Worm (Caenorhabditis elegans) whole organism, L4 larva: ENCODE measurements around the gene srb-12.

Source experiments
- F10B5.3 ChIP-seq: sonication (generic microtip); optimal IDR thresholded peaks from 2 replicates; lab custom pipeline; 2016; ENCODE audit warnings: mild to moderate bottlenecking, missing genetic modification characterization, missing compliant biosample characterization
- F26F4.8 ChIP-seq: fragments of 200-800 bp; sonication (Bioruptor generic); conservative IDR thresholded peaks from 2 replicates; pipeline ENCODE4 v1.3.6; 2022; ENCODE audit warnings: missing genetic modification characterization, missing compliant biosample characterization
- F44E2.7 ChIP-seq: fragments of 200-800 bp; sonication (Bioruptor generic); IDR thresholded peaks from 2 replicates; pipeline ENCODE4 v2.1.2; 2022; ENCODE audit warnings: missing genetic modification characterization, missing compliant biosample characterization
- F49E8.2 ChIP-seq: sonication (generic microtip); optimal IDR thresholded peaks from 2 replicates; lab custom pipeline; 2016; ENCODE audit warnings: missing compliant biosample characterization, mild to moderate bottlenecking, missing genetic modification characterization, borderline replicate concordance
- Y105C5A.15 ChIP-seq: fragments of 200-800 bp; sonication (Bioruptor generic); IDR thresholded peaks from 2 replicates; pipeline ENCODE4 v1.3.6; 2022; ENCODE audit warnings: missing genetic modification characterization, missing compliant biosample characterization
- Y5F2A.4 ChIP-seq: fragments of 200-800 bp; sonication (Bioruptor generic); optimal IDR thresholded peaks from 2 replicates; lab custom pipeline; 2018; ENCODE audit warnings: mild to moderate bottlenecking, missing genetic modification characterization, missing compliant biosample characterization
- ZK546.5 ChIP-seq, 2 experiments: sonication (generic microtip); optimal IDR thresholded peaks; 2 replicates each; lab custom pipeline; 2017; ENCODE audit warnings: missing biosample characterization in 2 of 2, missing genetic modification characterization in 2 of 2
- aha-1 ChIP-seq: fragments of 150-350 bp; peaks from one replicate; lab custom pipeline; 2014; ENCODE audit warnings: missing biosample characterization, missing genetic modification characterization
- aly-2 ChIP-seq: sonication (generic microtip); optimal IDR thresholded peaks from 2 replicates; lab custom pipeline; 2018; ENCODE audit warnings: missing biosample characterization, missing genetic modification characterization
- ceh-20 ChIP-seq: fragments of 200-800 bp; sonication (Bioruptor generic); IDR thresholded peaks from 2 replicates; pipeline ENCODE4 v1.3.6; 2022; ENCODE audit warnings: missing genetic modification reagents, missing genetic modification characterization, missing compliant biosample characterization
- ceh-28 ChIP-seq: fragments of 150-350 bp; optimal IDR thresholded peaks from 2 replicates; lab custom pipeline; 2014; ENCODE audit warnings: missing biosample characterization, missing genetic modification reagents, missing genetic modification characterization
- ceh-62 ChIP-seq: sonication (generic microtip); optimal IDR thresholded peaks from 2 replicates; lab custom pipeline; 2017; ENCODE audit warnings: missing biosample characterization, missing genetic modification characterization
- cey-2 ChIP-seq: sonication (generic microtip); optimal IDR thresholded peaks from 3 replicates; lab custom pipeline; 2017; ENCODE audit warnings: missing genetic modification characterization, mild to moderate bottlenecking, missing compliant biosample characterization, antibody characterized with exemption, borderline replicate concordance; ENCODE audit not compliant: insufficient read depth
- ctbp-1 ChIP-seq: fragments of 200-800 bp; sonication (Bioruptor generic); IDR thresholded peaks from 2 replicates; pipeline ENCODE4 v1.3.6; 2022; ENCODE audit warnings: missing genetic modification reagents, missing genetic modification characterization, missing compliant biosample characterization
- daf-16 ChIP-seq, 3 experiments: sonication (generic microtip); optimal IDR thresholded peaks; 2 replicates each; lab custom pipeline; 2016 to 2017; ENCODE audit warnings: missing genetic modification characterization in 3 of 3, missing genetic modification reagents in 3 of 3, mild to moderate bottlenecking in 2 of 3, missing compliant biosample characterization in 2 of 3, missing biosample characterization in 1 of 3, moderate library complexity in 1 of 3
- daf-8 ChIP-seq: fragments of 200-800 bp; sonication (Bioruptor generic); IDR thresholded peaks from 2 replicates; pipeline ENCODE4 v1.3.6; 2022; ENCODE audit warnings: missing genetic modification characterization, missing compliant biosample characterization
- dve-1 ChIP-seq: sonication (generic microtip); optimal IDR thresholded peaks from 2 replicates; lab custom pipeline; 2017; ENCODE audit warnings: antibody characterized with exemption, mild to moderate bottlenecking, missing genetic modification characterization, missing compliant biosample characterization; ENCODE audit not compliant: insufficient read depth
- egl-43 ChIP-seq: fragments of 200-800 bp; sonication (Bioruptor generic); IDR thresholded peaks from 2 replicates; pipeline ENCODE4 v1.3.6; 2022; ENCODE audit warnings: missing genetic modification reagents, missing genetic modification characterization, missing compliant biosample characterization
- hlh-11 ChIP-seq: fragments of 200-800 bp; sonication (Bioruptor generic); optimal IDR thresholded peaks from 2 replicates; lab custom pipeline; 2018; ENCODE audit warnings: mild to moderate bottlenecking, missing genetic modification characterization, missing compliant biosample characterization
- hmg-1.1 ChIP-seq: fragments of 200-800 bp; sonication (Bioruptor generic); IDR thresholded peaks from 2 replicates; pipeline ENCODE4 v1.3.6; 2022; ENCODE audit warnings: missing genetic modification reagents, missing genetic modification characterization, missing compliant biosample characterization
- lin-1 ChIP-seq: fragments of 200-800 bp; sonication (Bioruptor generic); IDR thresholded peaks from 2 replicates; pipeline ENCODE4 v1.3.6; 2022; ENCODE audit warnings: missing genetic modification reagents, missing genetic modification characterization, missing compliant biosample characterization
- lin-15B ChIP-seq: fragments of 150-350 bp; sonication (generic microtip); optimal IDR thresholded peaks from 3 replicates; lab custom pipeline; 2014; ENCODE audit warnings: missing biosample characterization, missing genetic modification characterization
- lin-29 ChIP-seq: fragments of 200-800 bp; sonication (Bioruptor generic); IDR thresholded peaks from 2 replicates; pipeline ENCODE4 v1.3.6; 2022; ENCODE audit warnings: missing genetic modification reagents, missing genetic modification characterization, missing compliant biosample characterization
- lir-3 ChIP-seq: sonication (generic microtip); optimal IDR thresholded peaks from 2 replicates; lab custom pipeline; 2016; ENCODE audit warnings: mild to moderate bottlenecking, missing genetic modification characterization, missing compliant biosample characterization
- lsy-2 ChIP-seq, 2 experiments: fragments of 150-350 bp in 1 of 2; sonication (generic microtip) in 1 of 2; optimal IDR thresholded peaks; 2 replicates each; lab custom pipeline; 2014 to 2017; ENCODE audit warnings: missing biosample characterization in 2 of 2, missing genetic modification characterization in 2 of 2
- mes-2 ChIP-seq: sonication (generic microtip); optimal IDR thresholded peaks from 2 replicates; lab custom pipeline; 2016; ENCODE audit warnings: missing genotype, mild to moderate bottlenecking, missing genetic modification characterization, missing compliant biosample characterization; ENCODE audit not compliant: poor library complexity, severe bottlenecking
- mxl-3 ChIP-seq: fragments of 200-800 bp; sonication (Bioruptor generic); optimal IDR thresholded peaks from 2 replicates; lab custom pipeline; 2018; ENCODE audit warnings: mild to moderate bottlenecking, missing genetic modification characterization, missing compliant biosample characterization
- nhr-102 ChIP-seq: sonication (generic microtip); optimal IDR thresholded peaks from 2 replicates; lab custom pipeline; 2016; ENCODE audit warnings: mild to moderate bottlenecking, missing genetic modification characterization, moderate library complexity, missing compliant biosample characterization
- nhr-11 ChIP-seq: fragments of 150-350 bp; optimal IDR thresholded peaks from 2 replicates; lab custom pipeline; 2014; ENCODE audit warnings: missing biosample characterization, missing genetic modification characterization
- nhr-237 ChIP-seq: sonication (generic microtip); optimal IDR thresholded peaks from 2 replicates; lab custom pipeline; 2017; ENCODE audit warnings: missing biosample characterization, missing genetic modification characterization
- nhr-25 ChIP-seq: sonication (generic microtip); optimal IDR thresholded peaks from 2 replicates; lab custom pipeline; 2017; ENCODE audit warnings: missing genetic modification characterization, mild to moderate bottlenecking, missing compliant biosample characterization, antibody characterized with exemption, moderate library complexity, borderline replicate concordance; ENCODE audit not compliant: insufficient read depth
- nhr-28 ChIP-seq: fragments of 150-350 bp; optimal IDR thresholded peaks from 2 replicates; lab custom pipeline; 2014; ENCODE audit warnings: missing biosample characterization, missing genetic modification characterization
- nhr-76 ChIP-seq: fragments of 150-350 bp; optimal IDR thresholded peaks from 2 replicates; lab custom pipeline; 2014; ENCODE audit warnings: missing biosample characterization, missing genetic modification characterization
- nhr-77 ChIP-seq: fragments of 150-350 bp; optimal IDR thresholded peaks from 2 replicates; lab custom pipeline; 2014; ENCODE audit warnings: missing biosample characterization, missing genetic modification characterization
- pha-4 ChIP-seq, 2 experiments: fragments of 150-350 bp in 1 of 2; fragments of 200-800 bp in 1 of 2; sonication (Bioruptor generic) in 1 of 2; IDR thresholded peaks in 1 of 2; optimal IDR thresholded peaks in 1 of 2; 2 replicates each; pipeline versions ENCODE4 v1.3.6 to Lab custom; 2014 to 2022; ENCODE audit warnings: missing genetic modification characterization in 2 of 2, missing genetic modification reagents in 2 of 2, missing biosample characterization in 1 of 2, missing compliant biosample characterization in 1 of 2
- pqm-1 ChIP-seq: sonication (generic microtip); optimal IDR thresholded peaks from 2 replicates; lab custom pipeline; 2017; ENCODE audit warnings: missing biosample characterization, missing genetic modification characterization
- rbr-2 ChIP-seq: sonication (generic microtip); optimal IDR thresholded peaks from 2 replicates; lab custom pipeline; 2016; ENCODE audit warnings: missing genotype, missing genetic modification characterization, missing compliant biosample characterization
- sdz-12 ChIP-seq: fragments of 200-800 bp; sonication (Bioruptor generic); optimal IDR thresholded peaks from 2 replicates; lab custom pipeline; 2018; ENCODE audit warnings: mild to moderate bottlenecking, missing genetic modification characterization, missing compliant biosample characterization
- set-16 ChIP-seq: fragments of 200-800 bp; sonication (Bioruptor generic); IDR thresholded peaks from 2 replicates; pipeline ENCODE4 v1.3.6; 2022; ENCODE audit warnings: missing genetic modification reagents, missing genetic modification characterization, missing compliant biosample characterization
- skn-1 ChIP-seq: fragments of 150-350 bp; optimal IDR thresholded peaks from 2 replicates; lab custom pipeline; 2014; ENCODE audit warnings: missing biosample characterization, missing genetic modification characterization
- snpc-1.2 ChIP-seq: fragments of 200-800 bp; sonication (Bioruptor generic); IDR thresholded peaks from 2 replicates; pipeline ENCODE4 v1.3.6; 2022; ENCODE audit warnings: missing genetic modification reagents, missing genetic modification characterization, missing compliant biosample characterization
- snpc-4 ChIP-seq: fragments of 150-350 bp; optimal IDR thresholded peaks from 2 replicates; lab custom pipeline; 2014; ENCODE audit warnings: missing biosample characterization, missing genetic modification characterization
- tag-97 ChIP-seq: fragments of 200-800 bp; sonication (Bioruptor generic); IDR thresholded peaks from 2 replicates; pipeline ENCODE4 v1.3.6; 2022; ENCODE audit warnings: missing genetic modification characterization, missing compliant biosample characterization
- unc-130 ChIP-seq: sonication (generic microtip); optimal IDR thresholded peaks from 2 replicates; lab custom pipeline; 2016; ENCODE audit warnings: missing genetic modification reagents, missing genetic modification characterization, missing compliant biosample characterization
- unc-62 ChIP-seq, 3 experiments: fragments of 150-350 bp in 1 of 3; sonication (generic microtip); optimal IDR thresholded peaks in 2 of 3; peaks in 1 of 3; 1 replicate in 1 of 3; 2 replicates in 2 of 3; lab custom pipeline; 2014 to 2017; ENCODE audit warnings: missing biosample characterization in 3 of 3, missing genetic modification characterization in 3 of 3, missing genetic modification reagents in 3 of 3, missing genotype in 1 of 3
- vab-7 ChIP-seq: fragments of 200-800 bp; sonication (Bioruptor generic); IDR thresholded peaks from 2 replicates; pipeline ENCODE4 v1.3.6; 2022; ENCODE audit warnings: missing genetic modification reagents, missing genetic modification characterization, missing compliant biosample characterization
- zag-1 ChIP-seq: fragments of 150-350 bp; optimal IDR thresholded peaks from 2 replicates; lab custom pipeline; 2014; ENCODE audit warnings: missing biosample characterization, missing genetic modification characterization
- zip-2 ChIP-seq: fragments of 150-350 bp; optimal IDR thresholded peaks from 2 replicates; lab custom pipeline; 2014; ENCODE audit warnings: missing biosample characterization, missing genetic modification characterization

srb-12 gene

DNA sequence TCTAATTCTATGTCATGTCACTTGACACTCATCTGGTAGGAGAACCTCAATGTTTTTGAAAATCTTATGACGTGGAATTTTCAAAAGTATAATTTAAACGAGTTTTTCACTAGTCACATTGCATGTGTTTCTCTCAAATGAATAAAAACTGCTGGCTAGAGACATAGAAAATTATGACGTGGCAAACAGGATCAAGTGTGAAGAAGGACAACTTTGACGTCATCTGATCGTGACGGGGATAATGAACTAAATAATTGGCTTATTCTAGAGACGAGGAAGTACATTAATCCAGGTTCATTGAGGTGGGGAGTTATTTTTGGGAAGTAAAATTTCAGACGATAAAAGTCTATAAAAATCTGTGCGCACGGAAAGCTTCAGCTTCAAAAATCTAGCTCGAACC lies 28.8 kb upstream of the srb-12 start:
- TF ChIP-seq zag-1 (tag; lab: Kevin White, UChicago) (no peak), snpc-1.2 (GFP tag; lab: Robert Waterston, UW) (no peak), lin-15B (tag; lab: Kevin White, UChicago) (no peak), dve-1 (tag; lab: Kevin White, UChicago) (no peak), mxl-3 (GFP tag; lab: Kevin White, UChicago) (no peak), aly-2 (tag; lab: Kevin White, UChicago) (no peak), rbr-2 (tag; lab: Kevin White, UChicago) (no peak), set-16 (GFP tag; lab: Robert Waterston, UW) (no peak), sdz-12 (GFP tag; lab: Kevin White, UChicago) (no peak), F49E8.2 (tag; lab: Kevin White, UChicago) (no peak), Y5F2A.4 (GFP tag; lab: Kevin White, UChicago) (no peak), aha-1 (tag; lab: Kevin White, UChicago) (no peak), F44E2.7 (no peak), skn-1 (no peak), ZK546.5 (tag; optimal IDR thresholded peaks at IDR 0.05; lab: Kevin White, UChicago) (no peak), nhr-28 (tag; lab: Kevin White, UChicago) (no peak), nhr-76 (tag; lab: Kevin White, UChicago) (no peak), lir-3 (tag; lab: Kevin White, UChicago) (no peak), egl-43 (GFP tag; lab: Robert Waterston, UW) (no peak), tag-97 (GFP tag; lab: Robert Waterston, UW) (no peak)

DNA sequence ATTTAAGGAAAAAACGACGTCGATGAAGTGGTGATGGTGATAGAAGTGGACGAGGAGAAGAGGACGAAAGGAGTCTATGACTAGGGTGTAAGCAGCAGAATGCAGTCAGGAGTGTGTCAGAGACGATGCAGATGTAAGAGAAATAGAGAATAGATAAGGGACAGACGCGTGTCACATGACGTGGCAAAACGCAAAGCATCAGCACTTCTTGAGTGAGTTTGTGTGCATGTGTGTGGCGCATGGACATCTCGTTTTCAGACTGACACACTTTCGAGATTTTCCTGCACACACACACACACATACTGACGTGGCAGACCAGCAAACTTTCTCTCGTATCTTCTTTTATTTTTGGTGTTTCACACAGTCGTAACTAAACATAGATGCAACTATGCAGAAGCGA lies 28.0 kb upstream of the srb-12 start:
- TF ChIP-seq lin-1 (GFP tag; lab: Robert Waterston, UW) (peak; percentile 71; the same call in 1 of the 2 replicates), cey-2 (no peak), pqm-1 (tag; lab: Kevin White, UChicago) (peak; percentile 57), nhr-102 (tag; lab: Kevin White, UChicago) (peak; percentile 68), zag-1 (tag; lab: Kevin White, UChicago) (no peak), ctbp-1 (GFP tag; lab: Robert Waterston, UW) (peak; percentile 15; the same call in 1 of the 2 replicates), dve-1 (tag; lab: Kevin White, UChicago) (peak; percentile 78), daf-16 (GFP tag; optimal IDR thresholded peaks at IDR 0.05; lab: Kevin White, UChicago) (peak in 1 of 2 experiments; percentile 65), daf-16 (tag; optimal IDR thresholded peaks at IDR 0.05; lab: Kevin White, UChicago) (peak; percentile 87), nhr-237 (tag; lab: Kevin White, UChicago) (no peak), unc-130 (no peak), mes-2 (tag; lab: Kevin White, UChicago) (peak; percentile 15), nhr-25 (tag; lab: Kevin White, UChicago) (peak; percentile 49), nhr-76 (tag; lab: Kevin White, UChicago) (no peak), daf-8 (GFP tag; lab: Robert Waterston, UW) (no peak), ceh-20 (GFP tag; lab: Robert Waterston, UW) (peak; percentile 80; the same call in 1 of the 2 replicates), vab-7 (GFP tag; lab: Robert Waterston, UW) (no peak), lsy-2 (tag; optimal IDR thresholded peaks at IDR 0.05; lab: Kevin White, UChicago) (peak; percentile 54 to 74), pha-4 (GFP tag; IDR thresholded peaks at IDR 0.05; lab: Robert Waterston, UW) (no peak), pha-4 (tag; optimal IDR thresholded peaks at IDR 0.05; lab: Kevin White, UChicago) (no peak), nhr-11 (tag; lab: Kevin White, UChicago) (peak; percentile 58), lin-29 (GFP tag; lab: Robert Waterston, UW) (no peak), hlh-11 (peak; percentile 95), ceh-28 (tag; lab: Kevin White, UChicago) (no peak), snpc-4 (tag; lab: Kevin White, UChicago) (no peak), sdz-12 (GFP tag; lab: Kevin White, UChicago) (no peak), zip-2 (tag; lab: Kevin White, UChicago) (no peak), F26F4.8 (GFP tag; lab: Robert Waterston, UW) (no peak), hmg-1.1 (GFP tag; lab: Robert Waterston, UW) (peak; percentile 67), nhr-77 (tag; lab: Kevin White, UChicago) (peak; percentile 61), F10B5.3 (no peak), unc-62 (GFP tag; optimal IDR thresholded peaks at IDR 0.05 in 1 of 2; lab: Kevin White, UChicago) (peak in 1 of 2 experiments; percentile 67), unc-62 (tag; optimal IDR thresholded peaks at IDR 0.05; lab: Kevin White, UChicago) (no peak), ceh-62 (no peak), Y105C5A.15 (GFP tag; lab: Robert Waterston, UW) (no peak)
